Fruit fly (Drosophila melanogaster) whole organism, prepupa: ENCODE results near the gene moody.

Experiments used
- Blimp-1 ChIP-seq: fragments of 200-800 bp; sonication (Bioruptor generic); optimal IDR thresholded peaks from 3 replicates; lab custom pipeline; 2017; ENCODE audit warnings: missing biosample characterization, missing genetic modification characterization, mild to moderate bottlenecking, moderate library complexity, missing genetic modification reagents
- CG16779 ChIP-seq: fragments of 200-800 bp; sonication (Bioruptor generic); optimal IDR thresholded peaks from 3 replicates; lab custom pipeline; 2017; ENCODE audit warnings: missing biosample characterization, mild to moderate bottlenecking, missing genetic modification characterization
- CG31627 ChIP-seq: fragments of 200-800 bp; sonication (Bioruptor generic); optimal IDR thresholded peaks from 3 replicates; lab custom pipeline; 2016; ENCODE audit warnings: missing biosample characterization, missing genetic modification characterization
- CG32006 ChIP-seq: fragments of 200-800 bp; sonication (Bioruptor generic); optimal IDR thresholded peaks from 3 replicates; lab custom pipeline; 2017; ENCODE audit warnings: missing biosample characterization, mild to moderate bottlenecking, missing genetic modification characterization
- CG6163 ChIP-seq: fragments of 200-800 bp; sonication (Bioruptor generic); IDR thresholded peaks from 3 replicates; pipeline ENCODE4 v1.3.6; 2022; ENCODE audit warnings: missing biosample characterization, missing genetic modification characterization
- CG6276 ChIP-seq: fragments of 200-800 bp; sonication (Bioruptor generic); optimal IDR thresholded peaks from 2 replicates; lab custom pipeline; 2017; ENCODE audit warnings: missing biosample characterization, mild to moderate bottlenecking, missing genetic modification characterization
- CG8319 ChIP-seq: fragments of 200-800 bp; sonication (Bioruptor generic); optimal IDR thresholded peaks from 3 replicates; lab custom pipeline; 2016; ENCODE audit warnings: missing biosample characterization, missing genetic modification characterization
- Ets21C ChIP-seq: fragments of 200-800 bp; sonication (Bioruptor generic); optimal IDR thresholded peaks from 3 replicates; lab custom pipeline; 2016; ENCODE audit warnings: missing biosample characterization, missing genetic modification characterization
- Sox102F ChIP-seq: fragments of 200-800 bp; sonication (Bioruptor generic); optimal IDR thresholded peaks from 2 replicates; lab custom pipeline; 2016; ENCODE audit warnings: missing biosample characterization, mild to moderate bottlenecking, missing genetic modification characterization
- Sox14 ChIP-seq: fragments of 200-800 bp; sonication (Bioruptor generic); optimal IDR thresholded peaks from 3 replicates; lab custom pipeline; 2016; ENCODE audit warnings: missing biosample characterization, missing genetic modification characterization
- achi ChIP-seq: fragments of 200-800 bp; sonication (Bioruptor generic); optimal IDR thresholded peaks from 3 replicates; lab custom pipeline; 2016; ENCODE audit warnings: missing biosample characterization, missing genetic modification characterization
- fd59A ChIP-seq: fragments of 200-800 bp; sonication (Bioruptor generic); optimal IDR thresholded peaks from 2 replicates; lab custom pipeline; 2017; ENCODE audit warnings: missing biosample characterization, mild to moderate bottlenecking, missing genetic modification characterization, missing genetic modification reagents
- fd85E ChIP-seq: fragments of 200-800 bp; sonication (Bioruptor generic); optimal IDR thresholded peaks from 3 replicates; lab custom pipeline; 2016; ENCODE audit warnings: missing biosample characterization, missing genetic modification characterization
- net ChIP-seq: fragments of 200-800 bp; sonication (Bioruptor generic); optimal IDR thresholded peaks from 3 replicates; lab custom pipeline; 2016; ENCODE audit warnings: missing biosample characterization, missing genetic modification characterization

dm6 chrX:2036383-2036782, 13.5 kb downstream of the moody start:
- TF ChIP-seq CG6276 (GFP tag; lab: Kevin White, UChicago) (no peak), Ets21C (no peak), Sox102F (GFP tag; lab: Kevin White, UChicago) (no peak), CG31627 (GFP tag; lab: Kevin White, UChicago) (no peak), achi (GFP tag; lab: Kevin White, UChicago) (no peak), CG8319 (GFP tag; lab: Kevin White, UChicago) (no peak), CG32006 (GFP tag; lab: Kevin White, UChicago) (no peak), CG16779 (tag; lab: Kevin White, UChicago) (no peak), fd85E (GFP tag; lab: Kevin White, UChicago) (no peak), net (GFP tag; lab: Kevin White, UChicago) (peak; percentile 22), fd59A (GFP tag; lab: Kevin White, UChicago) (no peak), Blimp-1 (no peak), CG6163 (GFP tag; lab: Robert Waterston, UW) (peak; percentile 37; the same call in 1 of the 3 replicates), Sox14 (GFP tag; lab: Kevin White, UChicago) (no peak)
